Fruit fly (Drosophila melanogaster) whole organism, prepupa: Measurements from ENCODE around the gene CG15169.

Source experiments
- Blimp-1 ChIP-seq: fragments of 200-800 bp; sonication (Bioruptor generic); optimal IDR thresholded peaks from 3 replicates; lab custom pipeline; 2017; ENCODE audit warnings: missing biosample characterization, missing genetic modification characterization, mild to moderate bottlenecking, moderate library complexity, missing genetic modification reagents
- CG10631 ChIP-seq: fragments of 200-800 bp; sonication (Bioruptor generic); optimal IDR thresholded peaks from 2 replicates; lab custom pipeline; 2016; ENCODE audit warnings: missing biosample characterization, missing genetic modification characterization
- CG10669 ChIP-seq: fragments of 200-800 bp; sonication (Bioruptor generic); optimal IDR thresholded peaks from 3 replicates; lab custom pipeline; 2018; ENCODE audit warnings: missing biosample characterization, mild to moderate bottlenecking, missing genetic modification characterization, moderate library complexity
- CG11762 ChIP-seq: fragments of 200-800 bp; sonication (Bioruptor generic); optimal IDR thresholded peaks from 3 replicates; lab custom pipeline; 2016; ENCODE audit warnings: missing biosample characterization, missing genetic modification characterization; ENCODE audit not compliant: insufficient read depth
- CG15336 ChIP-seq: fragments of 200-800 bp; sonication (Bioruptor generic); IDR thresholded peaks from 2 replicates; pipeline ENCODE4 v1.3.6; 2022; ENCODE audit warnings: missing biosample characterization, missing genetic modification characterization
- CG1621 ChIP-seq: fragments of 200-800 bp; sonication (Bioruptor generic); optimal IDR thresholded peaks from 3 replicates; lab custom pipeline; 2018; ENCODE audit warnings: missing biosample characterization, mild to moderate bottlenecking, missing genetic modification characterization
- CG16779 ChIP-seq: fragments of 200-800 bp; sonication (Bioruptor generic); optimal IDR thresholded peaks from 3 replicates; lab custom pipeline; 2017; ENCODE audit warnings: missing biosample characterization, mild to moderate bottlenecking, missing genetic modification characterization
- CG3032 ChIP-seq: fragments of 200-800 bp; optimal IDR thresholded peaks from 2 replicates; lab custom pipeline; 2019; ENCODE audit warnings: missing biosample characterization, mild to moderate bottlenecking, missing genetic modification characterization, moderate library complexity
- CG31627 ChIP-seq: fragments of 200-800 bp; sonication (Bioruptor generic); optimal IDR thresholded peaks from 3 replicates; lab custom pipeline; 2016; ENCODE audit warnings: missing biosample characterization, missing genetic modification characterization
- CG32006 ChIP-seq: fragments of 200-800 bp; sonication (Bioruptor generic); optimal IDR thresholded peaks from 3 replicates; lab custom pipeline; 2017; ENCODE audit warnings: missing biosample characterization, mild to moderate bottlenecking, missing genetic modification characterization
- CG34406 ChIP-seq: fragments of 200-800 bp; sonication (Bioruptor generic); optimal IDR thresholded peaks from 3 replicates; lab custom pipeline; 2016; ENCODE audit warnings: missing biosample characterization, missing genetic modification characterization
- CG4318 ChIP-seq: fragments of 200-800 bp; sonication (Bioruptor generic); optimal IDR thresholded peaks from 3 replicates; lab custom pipeline; 2017; ENCODE audit warnings: missing biosample characterization, mild to moderate bottlenecking, missing genetic modification characterization
- CG6163 ChIP-seq: fragments of 200-800 bp; sonication (Bioruptor generic); IDR thresholded peaks from 3 replicates; pipeline ENCODE4 v1.3.6; 2022; ENCODE audit warnings: missing biosample characterization, missing genetic modification characterization
- CG6276 ChIP-seq: fragments of 200-800 bp; sonication (Bioruptor generic); optimal IDR thresholded peaks from 2 replicates; lab custom pipeline; 2017; ENCODE audit warnings: missing biosample characterization, mild to moderate bottlenecking, missing genetic modification characterization
- CG6792 ChIP-seq: fragments of 200-800 bp; sonication (Bioruptor generic); optimal IDR thresholded peaks from 3 replicates; lab custom pipeline; 2016; ENCODE audit warnings: missing biosample characterization, missing genetic modification characterization
- CG6808 ChIP-seq: fragments of 200-800 bp; sonication (Bioruptor generic); optimal IDR thresholded peaks from 3 replicates; lab custom pipeline; 2017; ENCODE audit warnings: missing biosample characterization, missing genetic modification characterization, mild to moderate bottlenecking, moderate library complexity, missing genetic modification reagents
- CG6854 ChIP-seq: fragments of 200-800 bp; sonication (Bioruptor generic); optimal IDR thresholded peaks from 2 replicates; lab custom pipeline; 2017; ENCODE audit warnings: missing biosample characterization, mild to moderate bottlenecking, missing genetic modification characterization
- CG8319 ChIP-seq: fragments of 200-800 bp; sonication (Bioruptor generic); optimal IDR thresholded peaks from 3 replicates; lab custom pipeline; 2016; ENCODE audit warnings: missing biosample characterization, missing genetic modification characterization
- CG9139 ChIP-seq: fragments of 200-800 bp; sonication (Bioruptor generic); optimal IDR thresholded peaks from 3 replicates; lab custom pipeline; 2017; ENCODE audit warnings: missing biosample characterization, mild to moderate bottlenecking, missing genetic modification characterization
- Eip75B ChIP-seq: fragments of 200-800 bp; sonication (Bioruptor generic); optimal IDR thresholded peaks from 3 replicates; lab custom pipeline; 2016; ENCODE audit warnings: missing biosample characterization, missing genetic modification characterization
- Eip78C ChIP-seq: fragments of 200-800 bp; sonication (Bioruptor generic); peaks from one replicate; lab custom pipeline; 2016; ENCODE audit warnings: missing biosample characterization, missing genetic modification characterization
- Eip93F ChIP-seq: fragments of 200-800 bp; sonication (Bioruptor generic); optimal IDR thresholded peaks from 2 replicates; lab custom pipeline; 2016; ENCODE audit warnings: missing biosample characterization, mild to moderate bottlenecking, missing genetic modification characterization
- Ets21C ChIP-seq: fragments of 200-800 bp; sonication (Bioruptor generic); optimal IDR thresholded peaks from 3 replicates; lab custom pipeline; 2016; ENCODE audit warnings: missing biosample characterization, missing genetic modification characterization
- Ets96B ChIP-seq: fragments of 200-800 bp; optimal IDR thresholded peaks from 2 replicates; lab custom pipeline; 2019; ENCODE audit warnings: missing biosample characterization, mild to moderate bottlenecking, missing genetic modification characterization, moderate library complexity
- Gug ChIP-seq: fragments of 200-800 bp; sonication (Bioruptor generic); IDR thresholded peaks from 2 replicates; pipeline ENCODE4 v1.3.6; 2022; ENCODE audit warnings: missing biosample characterization, missing genetic modification characterization
- Hr38 ChIP-seq: sonication (Bioruptor generic); optimal IDR thresholded peaks from 2 replicates; lab custom pipeline; 2016; ENCODE audit warnings: missing biosample characterization, missing genetic modification characterization
- Hr39 ChIP-seq: fragments of 200-800 bp; sonication (Bioruptor generic); optimal IDR thresholded peaks from 2 replicates; lab custom pipeline; 2016; ENCODE audit warnings: missing biosample characterization, missing genetic modification characterization
- Hr4 ChIP-seq: fragments of 200-800 bp; sonication (Bioruptor generic); optimal IDR thresholded peaks from 3 replicates; lab custom pipeline; 2016; ENCODE audit warnings: missing biosample characterization, missing genetic modification characterization
- Met ChIP-seq: fragments of 200-800 bp; sonication (Bioruptor generic); optimal IDR thresholded peaks from 3 replicates; lab custom pipeline; 2016; ENCODE audit warnings: missing biosample characterization, missing genetic modification characterization
- OdsH ChIP-seq: fragments of 200-800 bp; sonication (Bioruptor generic); optimal IDR thresholded peaks from 3 replicates; lab custom pipeline; 2016; ENCODE audit warnings: missing biosample characterization, missing genetic modification characterization
- Smox ChIP-seq: fragments of 200-800 bp; sonication (Bioruptor generic); optimal IDR thresholded peaks from 3 replicates; lab custom pipeline; 2016; ENCODE audit warnings: missing biosample characterization, missing genetic modification characterization
- Sox14 ChIP-seq: fragments of 200-800 bp; sonication (Bioruptor generic); optimal IDR thresholded peaks from 3 replicates; lab custom pipeline; 2016; ENCODE audit warnings: missing biosample characterization, missing genetic modification characterization
- achi ChIP-seq: fragments of 200-800 bp; sonication (Bioruptor generic); optimal IDR thresholded peaks from 3 replicates; lab custom pipeline; 2016; ENCODE audit warnings: missing biosample characterization, missing genetic modification characterization
- acj6 ChIP-seq: fragments of 200-800 bp; sonication (Bioruptor generic); optimal IDR thresholded peaks from 3 replicates; lab custom pipeline; 2016; ENCODE audit warnings: missing biosample characterization, missing genetic modification characterization
- dac ChIP-seq: fragments of 200-800 bp; sonication (Bioruptor generic); optimal IDR thresholded peaks from 2 replicates; lab custom pipeline; 2017; ENCODE audit warnings: missing biosample characterization, mild to moderate bottlenecking, missing genetic modification characterization
- dsx ChIP-seq: fragments of 200-800 bp; optimal IDR thresholded peaks from 3 replicates; lab custom pipeline; 2019; ENCODE audit warnings: missing biosample characterization, mild to moderate bottlenecking, missing genetic modification characterization, moderate library complexity; ENCODE audit not compliant: poor library complexity, severe bottlenecking
- esn ChIP-seq: fragments of 200-800 bp; sonication (Bioruptor generic); optimal IDR thresholded peaks from 2 replicates; lab custom pipeline; 2016; ENCODE audit warnings: missing biosample characterization, mild to moderate bottlenecking, missing genetic modification characterization, moderate library complexity
- fd59A ChIP-seq: fragments of 200-800 bp; sonication (Bioruptor generic); optimal IDR thresholded peaks from 2 replicates; lab custom pipeline; 2017; ENCODE audit warnings: missing biosample characterization, mild to moderate bottlenecking, missing genetic modification characterization, missing genetic modification reagents
- fd85E ChIP-seq: fragments of 200-800 bp; sonication (Bioruptor generic); optimal IDR thresholded peaks from 3 replicates; lab custom pipeline; 2016; ENCODE audit warnings: missing biosample characterization, missing genetic modification characterization
- fkh ChIP-seq: fragments of 200-800 bp; sonication (Bioruptor generic); optimal IDR thresholded peaks from 3 replicates; lab custom pipeline; 2017; ENCODE audit warnings: missing biosample characterization, mild to moderate bottlenecking, missing genetic modification characterization, moderate library complexity
- lz ChIP-seq: fragments of 200-800 bp; sonication (Bioruptor generic); optimal IDR thresholded peaks from 3 replicates; lab custom pipeline; 2016; ENCODE audit warnings: missing biosample characterization, missing genetic modification characterization
- net ChIP-seq: fragments of 200-800 bp; sonication (Bioruptor generic); optimal IDR thresholded peaks from 3 replicates; lab custom pipeline; 2016; ENCODE audit warnings: missing biosample characterization, missing genetic modification characterization
- salr ChIP-seq, 2 experiments: fragments of 200-800 bp; sonication (Bioruptor generic); optimal IDR thresholded peaks; 3 replicates each; lab custom pipeline; 2016 to 2018; ENCODE audit warnings: missing biosample characterization in 2 of 2, missing genetic modification characterization in 2 of 2, mild to moderate bottlenecking in 1 of 2
- spab ChIP-seq: fragments of 200-800 bp; sonication (Bioruptor generic); optimal IDR thresholded peaks from 2 replicates; lab custom pipeline; 2017; ENCODE audit warnings: missing biosample characterization, mild to moderate bottlenecking, missing genetic modification characterization, missing genetic modification reagents
- ss ChIP-seq, 2 experiments: fragments of 200-800 bp; sonication (Bioruptor generic); optimal IDR thresholded peaks; 2 replicates in 1 of 2; 3 replicates in 1 of 2; lab custom pipeline; 2017 to 2018; ENCODE audit warnings: mild to moderate bottlenecking in 2 of 2, missing biosample characterization in 2 of 2, missing genetic modification characterization in 2 of 2, moderate library complexity in 1 of 2
- svp ChIP-seq: fragments of 200-800 bp; sonication (Bioruptor generic); peaks from one replicate; lab custom pipeline; 2016; ENCODE audit warnings: missing biosample characterization, missing genetic modification characterization

The CG15169 gene

dm6 chr2L:19017060-19017459 lies 26.2 kb downstream of the CG15169 start:
- TF ChIP-seq Ets96B (tag; lab: Kevin White, UChicago) (no peak), Gug (GFP tag; lab: Robert Waterston, UW) (no peak), Hr38 (GFP tag; lab: Kevin White, UChicago) (no peak), CG10669 (GFP tag; lab: Kevin White, UChicago) (no peak), CG11762 (GFP tag; lab: Kevin White, UChicago) (no peak), achi (GFP tag; lab: Kevin White, UChicago) (no peak), OdsH (GFP tag; lab: Kevin White, UChicago) (no peak), CG6854 (GFP tag; lab: Kevin White, UChicago) (no peak), salr (GFP tag; optimal IDR thresholded peaks at IDR 0.05; lab: Kevin White, UChicago) (no peak), Ets21C (GFP tag; lab: Kevin White, UChicago) (no peak), CG1621 (tag; lab: Kevin White, UChicago) (no peak), Eip78C (GFP tag; lab: Kevin White, UChicago) (no peak), Hr4 (GFP tag; lab: Kevin White, UChicago) (no peak), Blimp-1 (GFP tag; lab: Kevin White, UChicago) (no peak)

dm6 chr2L:19018266-19018665 lies 27.4 kb downstream of the CG15169 start:
- no peak for TF ChIP-seq CG6163 (GFP tag; lab: Robert Waterston, UW)
- TF ChIP-seq CG11762 (GFP tag; lab: Kevin White, UChicago) = no peak
- no peak for TF ChIP-seq Sox14 (GFP tag; lab: Kevin White, UChicago)
- no peak for TF ChIP-seq CG4318
- TF ChIP-seq ss (GFP tag; optimal IDR thresholded peaks at IDR 0.05; lab: Kevin White, UChicago) = no peak
- no peak for TF ChIP-seq net (GFP tag; lab: Kevin White, UChicago)
- peak; percentile 13 for TF ChIP-seq svp (GFP tag; lab: Kevin White, UChicago)
- no peak for TF ChIP-seq CG3032 (tag; lab: Kevin White, UChicago)
- TF ChIP-seq, all 60 proteins: peak for 1

- TF ChIP-seq salr (GFP tag; optimal IDR thresholded peaks at IDR 0.05; lab: Kevin White, UChicago) (peak in 1 of 2 experiments; percentile 1), Eip75B (GFP tag; lab: Kevin White, UChicago) (no peak), Eip78C (GFP tag; lab: Kevin White, UChicago) (peak; percentile 66), acj6 (GFP tag; lab: Kevin White, UChicago) (no peak), CG6163 (GFP tag; lab: Robert Waterston, UW) (no peak), Hr4 (GFP tag; lab: Kevin White, UChicago) (peak; percentile 20), esn (GFP tag; lab: Kevin White, UChicago) (peak; percentile 21), CG32006 (peak; percentile 45), Gug (GFP tag; lab: Robert Waterston, UW) (no peak), CG15336 (GFP tag; lab: Robert Waterston, UW) (no peak), Smox (GFP tag; lab: Kevin White, UChicago) (peak; percentile 26), CG6808 (peak; percentile 41), Eip93F (GFP tag; lab: Kevin White, UChicago) (no peak), spab (GFP tag; lab: Kevin White, UChicago) (no peak), OdsH (GFP tag; lab: Kevin White, UChicago) (peak; percentile 8), dac (no peak), CG16779 (tag; lab: Kevin White, UChicago) (no peak), CG6854 (GFP tag; lab: Kevin White, UChicago) (no peak), Met (peak; percentile 25), svp (GFP tag; lab: Kevin White, UChicago) (peak; percentile 62), fd59A (no peak), lz (peak; percentile 29), CG8319 (no peak), CG9139 (GFP tag; lab: Kevin White, UChicago) (no peak), CG6276 (GFP tag; lab: Kevin White, UChicago) (no peak), fkh (GFP tag; lab: Kevin White, UChicago) (no peak), Hr39 (GFP tag; lab: Kevin White, UChicago) (peak; percentile 6), CG6792 (GFP tag; lab: Kevin White, UChicago) (no peak), dsx (no peak), Hr38 (GFP tag; lab: Kevin White, UChicago) (no peak), CG10631 (GFP tag; lab: Kevin White, UChicago) (peak; percentile 30), fd85E (no peak), CG3032 (tag; lab: Kevin White, UChicago) (peak; percentile 5), CG31627 (no peak), CG11762 (GFP tag; lab: Kevin White, UChicago) (no peak), CG34406 (no peak)
Measured at dm6 chr2L:19019160-19019592, 28.4 kb downstream of the CG15169 start.
